Fruit fly (Drosophila melanogaster) Kc167 (cell line): ENCODE results near the gene CG10336.

ENCODE experiments used
- Myc ChIP-seq: fragments of >200 bp; optimal IDR thresholded peaks from 2 replicates; lab custom pipeline; 2017; ENCODE audit warnings: missing external identifiers
- Sin3A ChIP-seq: fragments of >200 bp; optimal IDR thresholded peaks from 2 replicates; lab custom pipeline; 2018; ENCODE audit warnings: missing external identifiers
- h ChIP-seq: fragments of >200 bp; optimal IDR thresholded peaks from 3 replicates; lab custom pipeline; 2018; ENCODE audit warnings: missing external identifiers
- insv ChIP-seq: fragments of >200 bp; optimal IDR thresholded peaks from 3 replicates; lab custom pipeline; 2018; ENCODE audit warnings: missing external identifiers
- psq ChIP-seq: fragments of >200 bp; optimal IDR thresholded peaks from 2 replicates; lab custom pipeline; 2017; ENCODE audit warnings: missing external identifiers
- ttk ChIP-seq: sonication (Bioruptor generic); optimal IDR thresholded peaks from 2 replicates; lab custom pipeline; 2017; ENCODE audit warnings: missing external identifiers

The CG10336 gene

dm6 chr2L:18689376-18689775 is at the start of gene CG10336:
Gene CG10336 (plus strand): TSS chr2L:18689528.
- no peak for TF ChIP-seq insv (lab: Kevin White, UChicago)

DNA sequence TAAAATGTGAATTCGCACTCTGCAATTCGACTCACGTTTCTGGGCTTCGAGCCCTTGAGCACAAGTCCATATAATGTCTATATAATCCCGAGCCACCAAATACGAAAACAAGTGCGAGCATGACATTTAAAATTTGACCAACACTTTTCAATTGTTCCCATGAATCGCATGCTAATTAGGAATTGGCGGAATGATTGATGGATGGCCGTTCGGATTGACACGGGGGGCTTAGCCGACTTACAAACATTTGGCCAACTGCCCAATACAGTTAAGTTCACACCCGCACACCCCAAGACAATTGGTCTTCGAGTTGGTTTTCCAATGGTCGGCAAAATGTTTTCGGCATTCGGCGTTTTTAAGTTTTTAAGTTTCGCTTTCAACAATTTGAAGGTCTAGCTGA is 48.2 kb upstream of the CG10336 start:
- TF ChIP-seq Sin3A (lab: Kevin White, UChicago) (no peak), insv (lab: Kevin White, UChicago) (no peak), ttk (lab: Kevin White, UChicago) (no peak), Myc (lab: Kevin White, UChicago) (no peak), h (lab: Kevin White, UChicago) (no peak), psq (lab: Kevin White, UChicago) (no peak)

DNA sequence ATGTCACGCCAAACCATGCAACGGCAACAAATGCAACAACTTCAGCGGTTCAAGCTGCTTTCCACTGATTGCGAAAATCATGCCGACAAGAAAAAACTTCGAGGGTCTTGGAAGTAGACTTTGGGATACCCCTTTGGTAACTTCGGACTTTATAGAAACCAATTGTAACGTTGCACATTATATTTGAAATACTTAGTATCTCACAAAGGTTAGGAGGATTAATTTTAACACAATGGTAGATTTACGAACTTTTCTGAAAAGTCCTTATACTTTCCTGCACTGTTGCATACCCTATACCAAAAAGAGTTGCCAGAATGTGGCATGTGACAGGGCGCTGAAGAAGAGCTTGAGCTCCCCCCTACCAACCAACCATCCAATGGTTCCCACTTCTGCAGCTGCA is 43.9 kb upstream of the CG10336 start:
- TF ChIP-seq psq (lab: Kevin White, UChicago): no peak
- TF ChIP-seq Myc (lab: Kevin White, UChicago): no peak
- no peak for TF ChIP-seq Sin3A (lab: Kevin White, UChicago)
- no peak for TF ChIP-seq ttk (lab: Kevin White, UChicago)
- TF ChIP-seq insv (lab: Kevin White, UChicago): no peak
- TF ChIP-seq h (lab: Kevin White, UChicago): no peak

DNA sequence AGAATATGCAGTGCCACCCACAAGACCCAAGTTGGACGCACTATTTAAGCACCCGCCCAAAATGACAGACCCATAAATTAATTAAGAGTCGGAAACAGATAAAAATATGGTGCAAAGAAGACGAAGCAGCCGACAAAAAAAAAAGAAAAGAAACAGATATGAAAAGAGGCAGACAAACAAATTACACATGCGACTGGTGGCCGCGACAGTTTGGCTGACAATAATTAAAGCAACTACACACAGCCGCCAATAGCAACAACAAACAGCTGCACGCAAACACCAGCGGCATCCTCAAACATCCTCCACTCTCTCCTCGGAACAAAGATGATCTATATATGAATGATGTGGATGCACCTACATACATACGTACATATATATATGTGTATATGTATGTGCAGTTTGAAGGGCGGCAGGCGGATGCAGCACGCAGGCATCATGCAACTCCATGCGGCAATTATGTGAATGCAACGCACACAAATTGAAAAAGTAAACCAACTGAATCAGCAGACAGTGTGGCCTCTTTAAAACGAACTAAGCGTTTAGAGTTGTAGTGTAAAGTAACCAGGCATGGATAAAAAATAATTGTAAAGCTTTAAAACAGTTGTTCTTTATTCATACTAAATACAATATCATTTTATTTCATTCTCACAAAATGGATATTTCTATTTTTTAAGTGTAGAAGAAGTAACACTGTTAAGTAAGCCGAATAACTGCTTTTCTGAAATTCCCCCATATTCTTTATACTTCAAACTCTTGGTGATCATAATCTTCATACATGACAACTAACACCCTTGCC is 41.3 kb upstream of the CG10336 start:
- TF ChIP-seq h (lab: Kevin White, UChicago) (no peak), psq (lab: Kevin White, UChicago) (no peak), Myc (lab: Kevin White, UChicago) (no peak), Sin3A (lab: Kevin White, UChicago) (no peak), ttk (lab: Kevin White, UChicago) (no peak), insv (lab: Kevin White, UChicago) (no peak)

- TF ChIP-seq Myc (lab: Kevin White, UChicago): no peak
- TF ChIP-seq h (lab: Kevin White, UChicago): no peak
- no peak for TF ChIP-seq insv (lab: Kevin White, UChicago)
- TF ChIP-seq Sin3A (lab: Kevin White, UChicago): no peak
- TF ChIP-seq psq (lab: Kevin White, UChicago): no peak
- TF ChIP-seq ttk (lab: Kevin White, UChicago): no peak
These were observed 36.5 kb upstream of the CG10336 start, which contains the start of gene Cyp310a1 for dm6 chr2L:18652663-18653327. Gene Cyp310a1 (minus strand): TSS chr2L:18653010.

dm6 chr2L:18653328-18653675 is 36.0 kb upstream of the CG10336 start:
- no peak for TF ChIP-seq insv (lab: Kevin White, UChicago)
- TF ChIP-seq Sin3A (lab: Kevin White, UChicago): no peak
- no peak for TF ChIP-seq Myc (lab: Kevin White, UChicago)
- TF ChIP-seq psq (lab: Kevin White, UChicago): no peak

DNA sequence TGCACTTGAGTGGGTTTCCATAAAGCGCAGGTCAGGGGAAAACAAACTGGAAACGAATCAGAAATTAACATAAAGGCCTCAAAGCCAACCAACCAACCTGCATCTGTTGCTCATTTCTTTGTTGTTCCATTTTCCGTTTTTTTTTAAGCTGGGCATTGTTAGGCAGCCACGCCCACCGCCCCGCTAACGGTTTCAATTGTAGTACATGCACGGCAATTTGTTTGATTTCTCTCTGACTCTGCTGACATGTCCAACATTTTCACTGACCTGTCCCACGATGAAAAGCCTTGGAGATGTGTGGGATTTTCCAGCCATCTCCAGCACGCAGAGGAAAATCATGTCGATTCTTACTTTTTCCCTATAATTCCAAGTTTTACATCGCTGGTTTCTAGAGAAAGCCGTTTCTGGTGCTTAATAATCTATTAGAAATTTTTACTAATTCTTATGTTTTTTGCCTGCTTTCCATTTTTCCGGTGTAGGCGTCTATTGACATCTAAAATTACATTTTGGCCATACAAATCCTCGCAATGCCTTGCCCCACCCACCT is 32.6 kb upstream of the CG10336 start:
- TF ChIP-seq ttk (lab: Kevin White, UChicago) (no peak), psq (lab: Kevin White, UChicago) (no peak), Sin3A (lab: Kevin White, UChicago) (no peak), insv (lab: Kevin White, UChicago) (no peak), Myc (lab: Kevin White, UChicago) (no peak)

- TF ChIP-seq insv (lab: Kevin White, UChicago) (no peak), Sin3A (lab: Kevin White, UChicago) (no peak), h (lab: Kevin White, UChicago) (no peak), ttk (lab: Kevin White, UChicago) (no peak), psq (lab: Kevin White, UChicago) (no peak), Myc (lab: Kevin White, UChicago) (no peak)
These were observed 31.2 kb upstream of the CG10336 start for dm6 chr2L:18658108-18658507.

DNA sequence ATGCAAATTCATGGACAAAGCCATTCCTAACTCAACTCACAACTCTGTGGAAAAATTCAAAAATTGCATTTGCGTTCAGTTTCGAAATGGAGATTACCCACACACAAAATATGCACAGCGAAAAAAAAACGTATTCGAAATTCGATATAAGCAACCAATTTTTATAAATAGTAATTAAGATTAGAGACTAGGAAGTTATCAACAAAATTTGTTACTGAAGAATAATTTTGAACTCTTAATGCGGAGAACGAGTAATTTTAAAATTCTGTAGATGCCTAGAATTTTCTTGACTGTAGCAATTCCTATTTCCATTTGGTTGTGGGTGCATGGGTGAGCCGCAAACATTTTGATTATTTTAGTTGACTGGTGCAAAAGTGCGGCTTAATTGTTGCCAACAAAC is 25.9 kb upstream of the CG10336 start:
- TF ChIP-seq psq (lab: Kevin White, UChicago) (no peak), insv (lab: Kevin White, UChicago) (no peak), h (lab: Kevin White, UChicago) (no peak), ttk (lab: Kevin White, UChicago) (no peak), Sin3A (lab: Kevin White, UChicago) (no peak), Myc (lab: Kevin White, UChicago) (no peak)

- TF ChIP-seq Sin3A (lab: Kevin White, UChicago) (no peak), ttk (lab: Kevin White, UChicago) (no peak), h (lab: Kevin White, UChicago) (no peak), Myc (lab: Kevin White, UChicago) (no peak), psq (lab: Kevin White, UChicago) (no peak), insv (lab: Kevin White, UChicago) (no peak)
These were observed 24.4 kb upstream of the CG10336 start for dm6 chr2L:18664707-18665550.
